Fruit fly (Drosophila melanogaster): ENCODE data around the gene CG4849.
A peak's percentile ranks its signal among the peaks of the same experiment; 100 is the strongest.

CG4849 gene

dm6 chr3R:27916355-27917019, 46.7 kb upstream of the CG4849 start, which contains the start of the genes CG5003 and mRpS22 (continued):
- TF ChIP-seq Dbx (GFP tag; IDR thresholded peaks at IDR 0.05): peak; percentile 17; the same call in 2 of the 3 replicates
- peak; percentile 22 for TF ChIP-seq pum (GFP tag; optimal IDR thresholded peaks at IDR 0.05)
- peak; percentile 11 for TF ChIP-seq CHES-1-like (GFP tag; optimal IDR thresholded peaks at IDR 0.05)
- TF ChIP-seq CG2116 (GFP tag; optimal IDR thresholded peaks at IDR 0.05): peak; percentile 51
- TF ChIP-seq CG4328 (GFP tag; optimal IDR thresholded peaks at IDR 0.05): peak; percentile 58
- no peak for TF ChIP-seq CG2199 (GFP tag; IDR thresholded peaks at IDR 0.05)
- no peak for TF ChIP-seq crol (GFP tag; IDR thresholded peaks at IDR 0.05)
- TF ChIP-seq slou (GFP tag; optimal IDR thresholded peaks at IDR 0.05): peak; percentile 66
- TF ChIP-seq grn (GFP tag; optimal IDR thresholded peaks at IDR 0.05): peak; percentile 51
- no peak for TF ChIP-seq TFAM (GFP tag; optimal IDR thresholded peaks at IDR 0.05)
- TF ChIP-seq CG18764 (GFP tag; optimal IDR thresholded peaks at IDR 0.05): no peak
- TF ChIP-seq CG12659 (GFP tag; optimal IDR thresholded peaks at IDR 0.05): peak; percentile 64
- TF ChIP-seq CG8281 (tag; optimal IDR thresholded peaks at IDR 0.05): peak; percentile 8
- peak; percentile 12; the same call in 1 of the 2 replicates for TF ChIP-seq Ada2b (GFP tag; IDR thresholded peaks at IDR 0.05)
- peak; percentile 47 for TF ChIP-seq Fer1 (GFP tag; optimal IDR thresholded peaks at IDR 0.05)
- TF ChIP-seq sens (GFP tag): peak; percentile 83
- TF ChIP-seq Xbp1 (GFP tag; optimal IDR thresholded peaks at IDR 0.05): peak; percentile 43
- no peak for TF ChIP-seq ftz-f1 (GFP tag; optimal IDR thresholded peaks at IDR 0.05)
- TF ChIP-seq CG2678 (tag; optimal IDR thresholded peaks at IDR 0.05): peak; percentile 78
- TF ChIP-seq H2.0 (GFP tag; IDR thresholded peaks at IDR 0.05): peak; percentile 28
- 0 out of 3 replicates have a peak, but pooled peaks have one; percentile 28 for TF ChIP-seq vnd (GFP tag; IDR thresholded peaks at IDR 0.05; ENCODE audit: partially characterized antibody)
- peak; percentile 29 for TF ChIP-seq HHEX (GFP tag; optimal IDR thresholded peaks at IDR 0.05)
- no peak for TF ChIP-seq CG17568 (GFP tag; optimal IDR thresholded peaks at IDR 0.05)
- peak; percentile 16; the same call in 1 of the 2 replicates for TF ChIP-seq E2f2 (GFP tag; IDR thresholded peaks at IDR 0.05)
- TF ChIP-seq CG17829 (tag; optimal IDR thresholded peaks at IDR 0.05): peak; percentile 67
- peak; percentile 86 for TF ChIP-seq CG30403 (GFP tag; optimal IDR thresholded peaks at IDR 0.05)
- no peak for TF ChIP-seq dan (GFP tag; IDR thresholded peaks at IDR 0.05)
- no peak for TF ChIP-seq trh (GFP tag; optimal IDR thresholded peaks at IDR 0.05)
- no peak for TF ChIP-seq cad (GFP tag; optimal IDR thresholded peaks at IDR 0.05)
- TF ChIP-seq prd (optimal IDR thresholded peaks at IDR 0.05): no peak
- peak; percentile 51; the same call in 1 of the 3 replicates for TF ChIP-seq prd (GFP tag; IDR thresholded peaks at IDR 0.05)
- TF ChIP-seq ab (GFP tag; optimal IDR thresholded peaks at IDR 0.05): no peak
- TF ChIP-seq CG11504 (tag; optimal IDR thresholded peaks at IDR 0.05): peak; percentile 73
- TF ChIP-seq knrl (GFP tag; IDR thresholded peaks at IDR 0.05; ENCODE audit: partially characterized antibody): peak; percentile 21; the same call in 1 of the 3 replicates
- peak; percentile 93 for TF ChIP-seq CG10267 (tag; optimal IDR thresholded peaks at IDR 0.05)
- TF ChIP-seq cato (GFP tag; optimal IDR thresholded peaks at IDR 0.05; ENCODE audit: borderline replicate concordance): peak; percentile 19
- TF ChIP-seq Max (GFP tag; optimal IDR thresholded peaks at IDR 0.05): peak; percentile 63
- no peak for TF ChIP-seq D (optimal IDR thresholded peaks at IDR 0.05)
- TF ChIP-seq D (GFP tag; optimal IDR thresholded peaks at IDR 0.05): peak; percentile 49
- TF ChIP-seq Hr3 (GFP tag; optimal IDR thresholded peaks at IDR 0.05): peak; percentile 64
- TF ChIP-seq NFAT (GFP tag; IDR thresholded peaks at IDR 0.05): peak; percentile 42; the same call in 1 of the 2 replicates
- no peak for TF ChIP-seq sens-2 (GFP tag; IDR thresholded peaks at IDR 0.05)
- TF ChIP-seq CG11398 (GFP tag; optimal IDR thresholded peaks at IDR 0.05): no peak
- peak; percentile 72 for TF ChIP-seq Med (GFP tag)
- TF ChIP-seq ro (GFP tag; IDR thresholded peaks at IDR 0.05): 0 out of 2 replicates have a peak, but pooled peaks have one; percentile 7
- peak in 1 of 3 experiments; percentile 60 for TF ChIP-seq lola (GFP tag; optimal IDR thresholded peaks at IDR 0.05)
- peak; percentile 58 for TF ChIP-seq CG3847 (GFP tag; IDR thresholded peaks at IDR 0.05)
- TF ChIP-seq NC2β (GFP tag; optimal IDR thresholded peaks at IDR 0.05): no peak
- TF ChIP-seq HLH3B (GFP tag; IDR thresholded peaks at IDR 0.05): no peak
- no peak for TF ChIP-seq HmgD (GFP tag; optimal IDR thresholded peaks at IDR 0.05)
